Worm (Caenorhabditis elegans) whole organism, L3 larva: ENCODE measurements around the gene ZC317.6.

Experiments used
- ama-1 ChIP-seq: fragments of 150-350 bp; optimal IDR thresholded peaks from 2 replicates; lab custom pipeline; 2018
- ceh-16 ChIP-seq: sonication (generic microtip); optimal IDR thresholded peaks from 2 replicates; lab custom pipeline; 2017; ENCODE audit warnings: missing biosample characterization, missing genetic modification characterization
- skn-1 ChIP-seq: fragments of 150-350 bp; optimal IDR thresholded peaks from 2 replicates; lab custom pipeline; 2014; ENCODE audit warnings: missing biosample characterization, missing genetic modification characterization
- tbx-2 ChIP-seq: sonication (generic microtip); optimal IDR thresholded peaks from 2 replicates; lab custom pipeline; 2016; ENCODE audit warnings: mild to moderate bottlenecking, missing genetic modification characterization, missing compliant biosample characterization
- unc-62 ChIP-seq: fragments of 150-350 bp; sonication (generic microtip); optimal IDR thresholded peaks from 4 replicates; lab custom pipeline; 2014; ENCODE audit warnings: missing biosample characterization, missing genetic modification reagents, missing genetic modification characterization

DNA sequence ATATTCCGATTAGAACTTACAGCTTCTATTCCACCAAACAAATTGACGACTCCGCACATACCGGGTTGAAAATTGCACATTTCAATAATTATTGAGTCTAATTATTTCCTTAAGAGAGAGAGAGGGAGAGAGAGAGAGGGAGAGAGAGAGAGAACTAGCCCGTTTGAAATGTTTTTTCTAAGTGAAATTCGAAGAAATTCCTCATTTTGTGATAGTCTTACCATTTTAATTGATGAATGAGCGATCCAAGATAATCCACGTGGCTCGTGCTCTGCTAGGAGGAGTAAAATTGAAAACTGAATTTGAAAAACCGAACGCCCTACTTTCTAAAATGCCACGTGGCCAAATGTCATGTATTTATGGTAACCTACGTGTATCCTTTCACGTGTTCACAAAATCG, 35.9 kb downstream of the ZC317.6 start, which contains the start of gene F08F3.8:
- TF ChIP-seq tbx-2 (tag; lab: Kevin White, UChicago) = no peak
- TF ChIP-seq ama-1 = no peak
- TF ChIP-seq skn-1 = no peak
- no peak for TF ChIP-seq ceh-16 (tag; lab: Kevin White, UChicago)
- no peak for TF ChIP-seq unc-62 (GFP tag; lab: Kevin White, UChicago)
